Worm (Caenorhabditis elegans): ENCODE data around the gene C56C10.6.

C56C10.6 gene

DNA sequence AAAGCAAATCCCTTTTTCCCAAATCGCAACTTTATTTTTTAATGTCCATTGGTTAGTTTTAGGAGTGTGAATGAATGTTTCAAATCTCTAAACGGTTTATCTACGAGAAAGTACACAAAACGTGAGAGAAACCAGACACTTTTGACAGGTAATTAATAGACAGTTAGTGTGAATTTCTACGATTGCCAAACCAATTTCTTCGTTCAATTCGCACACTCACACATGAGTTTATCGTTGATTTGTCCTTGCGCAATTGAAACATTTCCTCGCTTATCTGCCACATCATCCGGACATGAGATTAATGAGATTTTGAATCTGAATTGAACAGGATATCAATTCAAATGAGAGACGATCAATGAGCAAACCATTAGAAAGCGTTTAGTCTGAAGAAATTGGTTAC is 29.1 kb upstream of the C56C10.6 start (continued):
- no peak for TF ChIP-seq skn-1 (tag; optimal IDR thresholded peaks at IDR 0.05)
- no peak for TF ChIP-seq ets-5 (GFP tag; IDR thresholded peaks at IDR 0.05)
- TF ChIP-seq unc-62 (GFP tag; optimal IDR thresholded peaks at IDR 0.05): no peak
- peak; percentile 0 to 31 for TF ChIP-seq lsy-2 (tag; optimal IDR thresholded peaks at IDR 0.05)
- TF ChIP-seq jun-1 (tag; optimal IDR thresholded peaks at IDR 0.05): no peak
- TF ChIP-seq aha-1 (tag; optimal IDR thresholded peaks at IDR 0.05): no peak
- TF ChIP-seq dpl-1 (GFP tag; optimal IDR thresholded peaks at IDR 0.05): no peak
- TF ChIP-seq unc-130 (tag; optimal IDR thresholded peaks at IDR 0.05): no peak
- TF ChIP-seq ztf-11 (tag; optimal IDR thresholded peaks at IDR 0.05): no peak
- TF ChIP-seq zag-1 (tag; optimal IDR thresholded peaks at IDR 0.05): no peak
- TF ChIP-seq nhr-28 (tag; optimal IDR thresholded peaks at IDR 0.05): no peak
- TF ChIP-seq ceh-82 (tag; optimal IDR thresholded peaks at IDR 0.05): no peak
- TF ChIP-seq fkh-4 (tag; optimal IDR thresholded peaks at IDR 0.05; ENCODE audit: borderline replicate concordance): no peak
- no peak for TF ChIP-seq efl-1 (optimal IDR thresholded peaks at IDR 0.05)
- TF ChIP-seq efl-1 (GFP tag; optimal IDR thresholded peaks at IDR 0.05 in 1 of 2): no peak
- TF ChIP-seq fkh-8 (tag; optimal IDR thresholded peaks at IDR 0.05): no peak
- peak; percentile 54 for TF ChIP-seq blmp-1 (tag; optimal IDR thresholded peaks at IDR 0.05)
- TF ChIP-seq nhr-47 (tag; optimal IDR thresholded peaks at IDR 0.05): no peak
- no peak for TF ChIP-seq C34B4.2 (tag; optimal IDR thresholded peaks at IDR 0.05)
- TF ChIP-seq nhr-71 (tag; optimal IDR thresholded peaks at IDR 0.05): peak; percentile 19
- TF ChIP-seq pag-3 (tag; optimal IDR thresholded peaks at IDR 0.05; ENCODE audit: borderline replicate concordance, insufficient read depth): no peak
- no peak for TF ChIP-seq ceh-8 (GFP tag; optimal IDR thresholded peaks at IDR 0.05)

DNA sequence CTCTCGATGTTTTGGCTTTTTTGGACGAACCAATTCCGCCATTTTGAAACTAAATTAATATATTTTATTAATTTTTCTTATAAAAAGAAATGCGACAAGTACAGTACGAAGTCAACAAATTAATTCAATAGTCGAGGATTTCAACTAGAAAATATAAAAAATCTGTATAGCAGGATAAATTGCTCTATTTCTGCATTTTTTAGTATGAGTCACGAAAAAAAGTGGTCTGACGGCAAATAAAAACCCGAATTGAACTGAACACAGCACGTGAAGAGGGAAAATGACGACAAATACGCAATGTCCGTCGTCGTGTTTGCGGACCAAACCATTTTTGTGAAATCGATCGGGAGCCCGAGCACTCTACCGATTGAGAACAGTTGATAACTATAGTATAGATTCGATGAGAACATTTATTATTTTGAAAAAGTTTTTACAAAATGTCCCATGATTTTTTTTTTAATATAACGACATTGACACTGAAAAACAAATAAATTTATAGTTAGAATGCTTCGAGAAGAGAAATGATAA is 28.2 kb upstream of the C56C10.6 start, which contains the start of gene epg-5:
Gene epg-5 (minus strand): TSS at position 51 of the 528 bp plus-strand sequence.
- peak; percentile 38 for TF ChIP-seq nhr-71 (tag; optimal IDR thresholded peaks at IDR 0.05)
- TF ChIP-seq jun-1 (tag; optimal IDR thresholded peaks at IDR 0.05): no peak
- peak; percentile 65 for TF ChIP-seq mep-1 (tag; optimal IDR thresholded peaks at IDR 0.05)
- peak; percentile 31 for TF ChIP-seq rnt-1 (tag; optimal IDR thresholded peaks at IDR 0.05)
- no peak for TF ChIP-seq egl-13 (tag; optimal IDR thresholded peaks at IDR 0.05)
- peak; percentile 40 for TF ChIP-seq nhr-20 (tag; optimal IDR thresholded peaks at IDR 0.05)
- no peak for TF ChIP-seq ces-1 (GFP tag; optimal IDR thresholded peaks at IDR 0.05)
- peak; percentile 8 for TF ChIP-seq nhr-47 (tag; optimal IDR thresholded peaks at IDR 0.05)
- TF ChIP-seq dpl-1 (GFP tag; optimal IDR thresholded peaks at IDR 0.05): peak in 2 of 3 experiments; percentile 46 to 54
- no peak for TF ChIP-seq isw-1 (GFP tag; IDR thresholded peaks at IDR 0.05)
- no peak for TF ChIP-seq aly-2 (tag; optimal IDR thresholded peaks at IDR 0.05)
- no peak for TF ChIP-seq swsn-7 (tag; optimal IDR thresholded peaks at IDR 0.05)
- TF ChIP-seq nhr-237 (tag; optimal IDR thresholded peaks at IDR 0.05): no peak
- TF ChIP-seq vab-15 (tag; optimal IDR thresholded peaks at IDR 0.05): no peak
- peak; percentile 49 for TF ChIP-seq snu-23 (GFP tag; optimal IDR thresholded peaks at IDR 0.05)
- peak; percentile 42 to 54 for TF ChIP-seq efl-1 (optimal IDR thresholded peaks at IDR 0.05)
- peak; percentile 53 to 80 for TF ChIP-seq efl-1 (GFP tag; optimal IDR thresholded peaks at IDR 0.05 in 1 of 2)
- TF ChIP-seq F16B12.6 (tag; optimal IDR thresholded peaks at IDR 0.05): peak; percentile 89
- TF ChIP-seq mdl-1 (tag; optimal IDR thresholded peaks at IDR 0.05): peak in 1 of 2 experiments; percentile 75
- TF ChIP-seq lin-35 (GFP tag; optimal IDR thresholded peaks at IDR 0.05): peak; percentile 57 to 60
- TF ChIP-seq tbx-2 (tag; optimal IDR thresholded peaks at IDR 0.05): peak; percentile 8
- no peak for TF ChIP-seq unc-86 (tag; optimal IDR thresholded peaks at IDR 0.05)
- peak; percentile 6 for TF ChIP-seq C16A3.4 (tag; optimal IDR thresholded peaks at IDR 0.05)
- TF ChIP-seq lin-15B (tag; optimal IDR thresholded peaks at IDR 0.05): no peak
- peak; percentile 60 for TF ChIP-seq lin-14 (GFP tag; optimal IDR thresholded peaks at IDR 0.05)
- peak in 1 of 3 experiments; percentile 14 for TF ChIP-seq ceh-82 (tag; optimal IDR thresholded peaks at IDR 0.05)
- TF ChIP-seq lsy-2 (tag; optimal IDR thresholded peaks at IDR 0.05): peak; percentile 41 to 57
- TF ChIP-seq blmp-1 (tag; optimal IDR thresholded peaks at IDR 0.05): peak; percentile 41
- peak; percentile 11 for TF ChIP-seq elt-2 (tag; optimal IDR thresholded peaks at IDR 0.05)
